Fruit fly (Drosophila melanogaster) whole organism, adult: ENCODE data around the gene Ppi1.

Source experiments
- CG11617 ChIP-seq: fragments of 200-800 bp; sonication (Bioruptor generic); optimal IDR thresholded peaks from 2 replicates; lab custom pipeline; 2017; ENCODE audit warnings: mild to moderate bottlenecking, missing biosample characterization, missing genetic modification reagents, missing genetic modification characterization
- CG12768 ChIP-seq: fragments of 200-800 bp; sonication (Bioruptor generic); optimal IDR thresholded peaks from 2 replicates; lab custom pipeline; 2017; ENCODE audit warnings: missing biosample characterization, missing genetic modification characterization, mild to moderate bottlenecking, moderate library complexity, missing genetic modification reagents
- CG14711 ChIP-seq: fragments of 200-800 bp; sonication (Bioruptor generic); optimal IDR thresholded peaks from 2 replicates; lab custom pipeline; 2018; ENCODE audit warnings: missing biosample characterization, mild to moderate bottlenecking, missing genetic modification characterization, moderate library complexity
- CG1620 ChIP-seq: fragments of 200-800 bp; sonication (Bioruptor generic); optimal IDR thresholded peaks from 2 replicates; lab custom pipeline; 2016; ENCODE audit warnings: missing biosample characterization, missing genetic modification characterization
- CG33017 ChIP-seq: fragments of 200-800 bp; sonication (Bioruptor generic); optimal IDR thresholded peaks from 2 replicates; lab custom pipeline; 2018; ENCODE audit warnings: missing biosample characterization, mild to moderate bottlenecking, missing genetic modification characterization, moderate library complexity
- CG5204 ChIP-seq: fragments of 200-800 bp; sonication (Bioruptor generic); optimal IDR thresholded peaks from 2 replicates; lab custom pipeline; 2016; ENCODE audit warnings: missing biosample characterization, missing genetic modification characterization
- CG7045 ChIP-seq: fragments of 200-800 bp; sonication (Bioruptor generic); optimal IDR thresholded peaks from 2 replicates; lab custom pipeline; 2017; ENCODE audit warnings: missing biosample characterization, mild to moderate bottlenecking, missing genetic modification characterization
- CG7101 ChIP-seq: fragments of 200-800 bp; sonication (Bioruptor generic); optimal IDR thresholded peaks from 2 replicates; lab custom pipeline; 2018; ENCODE audit warnings: missing biosample characterization, mild to moderate bottlenecking, missing genetic modification characterization, moderate library complexity
- Clk ChIP-seq: fragments of 200-800 bp; sonication (Bioruptor generic); optimal IDR thresholded peaks from 2 replicates; lab custom pipeline; 2017; ENCODE audit warnings: missing biosample characterization, missing genetic modification characterization
- Crg-1 ChIP-seq: fragments of 200-800 bp; sonication (Bioruptor generic); optimal IDR thresholded peaks from 2 replicates; lab custom pipeline; 2016; ENCODE audit warnings: missing biosample characterization, missing genetic modification characterization
- Hr96 ChIP-seq: fragments of 200-800 bp; sonication (Bioruptor generic); optimal IDR thresholded peaks from 2 replicates; lab custom pipeline; 2016; ENCODE audit warnings: missing biosample characterization, missing genetic modification characterization
- Mnt ChIP-seq: fragments of 200-800 bp; sonication (Bioruptor generic); optimal IDR thresholded peaks from 2 replicates; lab custom pipeline; 2016; ENCODE audit warnings: missing biosample characterization, mild to moderate bottlenecking, missing genetic modification characterization
- bab1 ChIP-seq: fragments of 200-800 bp; sonication (Bioruptor generic); optimal IDR thresholded peaks from 3 replicates; lab custom pipeline; 2019; ENCODE audit warnings: missing biosample characterization, mild to moderate bottlenecking, missing genetic modification characterization, moderate library complexity
- cic ChIP-seq: fragments of 200-800 bp; sonication (Bioruptor generic); optimal IDR thresholded peaks from 2 replicates; lab custom pipeline; 2017; ENCODE audit warnings: missing biosample characterization, mild to moderate bottlenecking, missing genetic modification characterization, moderate library complexity
- cnc ChIP-seq, 2 experiments: fragments of >200 bp; optimal IDR thresholded peaks; 2 replicates each; lab custom pipeline; 2017
- kay ChIP-seq: fragments of 200-800 bp; sonication (Bioruptor generic); peaks from one replicate; lab custom pipeline; 2016; ENCODE audit warnings: missing biosample characterization, missing genetic modification characterization, borderline replicate concordance
- ovo ChIP-seq: fragments of 200-800 bp; sonication (Bioruptor generic); optimal IDR thresholded peaks from 2 replicates; lab custom pipeline; 2016; ENCODE audit warnings: missing biosample characterization, missing genetic modification characterization
- pad ChIP-seq: fragments of 200-800 bp; sonication (Bioruptor generic); optimal IDR thresholded peaks from 3 replicates; lab custom pipeline; 2017; ENCODE audit warnings: missing biosample characterization, missing genetic modification characterization, mild to moderate bottlenecking, moderate library complexity, missing genetic modification reagents
- tj ChIP-seq: fragments of 200-800 bp; sonication (Bioruptor generic); optimal IDR thresholded peaks from 3 replicates; lab custom pipeline; 2017; ENCODE audit warnings: missing biosample characterization, mild to moderate bottlenecking, missing genetic modification characterization, moderate library complexity
- toe ChIP-seq: fragments of 200-800 bp; sonication (Bioruptor generic); optimal IDR thresholded peaks from 2 replicates; lab custom pipeline; 2016; ENCODE audit warnings: missing biosample characterization, missing genetic modification characterization

Gene Ppi1

dm6 chr3R:30166159-30166784 is 37.4 kb upstream of the Ppi1 start, which contains the start of gene VhaAC45RP:
VhaAC45RP (minus strand) TSS chr3R:30166419.
- TF ChIP-seq CG12768 (no peak), cnc (optimal IDR thresholded peaks at IDR 0.05; lab: Kevin White, UChicago) (no peak), Crg-1 (GFP tag; lab: Kevin White, UChicago) (no peak), CG7045 (no peak), kay (GFP tag; lab: Kevin White, UChicago) (no peak), toe (GFP tag; lab: Kevin White, UChicago) (no peak), CG33017 (no peak), CG14711 (tag; lab: Kevin White, UChicago) (no peak), CG11617 (GFP tag; lab: Kevin White, UChicago) (no peak), Mnt (GFP tag; lab: Kevin White, UChicago) (no peak), bab1 (no peak), tj (GFP tag; lab: Kevin White, UChicago) (no peak), pad (GFP tag; lab: Kevin White, UChicago) (no peak), CG1620 (GFP tag; lab: Kevin White, UChicago) (no peak), ovo (no peak), Clk (GFP tag; lab: Kevin White, UChicago) (no peak)

- TF ChIP-seq toe (GFP tag; lab: Kevin White, UChicago): no peak
- no peak for TF ChIP-seq CG7045
- TF ChIP-seq CG11617 (GFP tag; lab: Kevin White, UChicago): no peak
- no peak for TF ChIP-seq ovo
- no peak for TF ChIP-seq CG12768
- TF ChIP-seq pad (GFP tag; lab: Kevin White, UChicago): no peak
- no peak for TF ChIP-seq CG7101 (tag; lab: Kevin White, UChicago)
- TF ChIP-seq CG33017: no peak
Observed at dm6 chr3R:30164162-30164561, 35.2 kb upstream of the Ppi1 start.

dm6 chr3R:30163228-30163627 is 34.3 kb upstream of the Ppi1 start:
- TF ChIP-seq kay (GFP tag; lab: Kevin White, UChicago) (no peak), CG1620 (GFP tag; lab: Kevin White, UChicago) (no peak), Clk (GFP tag; lab: Kevin White, UChicago) (no peak), cic (no peak), CG11617 (GFP tag; lab: Kevin White, UChicago) (no peak), Hr96 (GFP tag; lab: Kevin White, UChicago) (no peak), CG14711 (tag; lab: Kevin White, UChicago) (no peak), CG33017 (no peak), Crg-1 (GFP tag; lab: Kevin White, UChicago) (no peak), CG7045 (no peak), cnc (optimal IDR thresholded peaks at IDR 0.05; lab: Kevin White, UChicago) (no peak), toe (GFP tag; lab: Kevin White, UChicago) (no peak), CG5204 (GFP tag; lab: Kevin White, UChicago) (no peak), tj (GFP tag; lab: Kevin White, UChicago) (no peak), pad (GFP tag; lab: Kevin White, UChicago) (no peak), ovo (no peak), Mnt (GFP tag; lab: Kevin White, UChicago) (no peak), CG12768 (no peak), CG7101 (tag; lab: Kevin White, UChicago) (no peak), bab1 (no peak)

- TF ChIP-seq kay (GFP tag; lab: Kevin White, UChicago): no peak
- no peak for TF ChIP-seq Hr96 (GFP tag; lab: Kevin White, UChicago)
- no peak for TF ChIP-seq Crg-1 (GFP tag; lab: Kevin White, UChicago)
- no peak for TF ChIP-seq toe (GFP tag; lab: Kevin White, UChicago)
- no peak for TF ChIP-seq CG7101 (tag; lab: Kevin White, UChicago)
- TF ChIP-seq Clk (GFP tag; lab: Kevin White, UChicago): no peak
- no peak for TF ChIP-seq pad (GFP tag; lab: Kevin White, UChicago)
- no peak for TF ChIP-seq CG33017
- no peak for TF ChIP-seq cic
- no peak for TF ChIP-seq CG12768
- TF ChIP-seq CG7045: no peak
- no peak for TF ChIP-seq tj (GFP tag; lab: Kevin White, UChicago)
- TF ChIP-seq CG5204 (GFP tag; lab: Kevin White, UChicago): no peak
- TF ChIP-seq ovo: no peak
Observed at dm6 chr3R:30160312-30160942, 31.5 kb upstream of the Ppi1 start, which contains the start of gene CG11498. CG11498 (minus strand) TSS chr3R:30160473.

- no peak for TF ChIP-seq CG14711 (tag; lab: Kevin White, UChicago)
- TF ChIP-seq CG33017: no peak
- no peak for TF ChIP-seq CG12768
- no peak for TF ChIP-seq Hr96 (GFP tag; lab: Kevin White, UChicago)
- no peak for TF ChIP-seq CG5204 (GFP tag; lab: Kevin White, UChicago)
Observed at dm6 chr3R:30153864-30154263, 24.9 kb upstream of the Ppi1 start.

dm6 chr3R:30151300-30152109 is 22.6 kb upstream of the Ppi1 start, which contains the start of gene CG15529:
CG15529 (plus strand) TSS chr3R:30152059.
- TF ChIP-seq cnc (optimal IDR thresholded peaks at IDR 0.05; lab: Kevin White, UChicago): no peak
- TF ChIP-seq Clk (GFP tag; lab: Kevin White, UChicago): peak; percentile 65
- peak; percentile 72 for TF ChIP-seq CG5204 (GFP tag; lab: Kevin White, UChicago)
- peak; percentile 77 for TF ChIP-seq CG7101 (tag; lab: Kevin White, UChicago)
- peak; percentile 54 for TF ChIP-seq toe (GFP tag; lab: Kevin White, UChicago)
- TF ChIP-seq ovo: peak; percentile 8
- no peak for TF ChIP-seq Mnt (GFP tag; lab: Kevin White, UChicago)
- peak; percentile 62 for TF ChIP-seq CG1620 (GFP tag; lab: Kevin White, UChicago)
- TF ChIP-seq CG33017: peak; percentile 40
- TF ChIP-seq kay (GFP tag; lab: Kevin White, UChicago): no peak
- peak; percentile 46 for TF ChIP-seq CG14711 (tag; lab: Kevin White, UChicago)
- peak; percentile 94 for TF ChIP-seq tj (GFP tag; lab: Kevin White, UChicago)
- peak; percentile 71 for TF ChIP-seq Hr96 (GFP tag; lab: Kevin White, UChicago)
- peak; percentile 38 for TF ChIP-seq CG11617 (GFP tag; lab: Kevin White, UChicago)
- peak; percentile 43 for TF ChIP-seq Crg-1 (GFP tag; lab: Kevin White, UChicago)
- TF ChIP-seq cic: no peak
- TF ChIP-seq CG12768: peak; percentile 84
- peak; percentile 53 for TF ChIP-seq pad (GFP tag; lab: Kevin White, UChicago)
- TF ChIP-seq CG7045: peak; percentile 73
- TF ChIP-seq bab1: peak; percentile 62
